Worm (Caenorhabditis elegans): ENCODE results near the gene T25E12.14.

DNA sequence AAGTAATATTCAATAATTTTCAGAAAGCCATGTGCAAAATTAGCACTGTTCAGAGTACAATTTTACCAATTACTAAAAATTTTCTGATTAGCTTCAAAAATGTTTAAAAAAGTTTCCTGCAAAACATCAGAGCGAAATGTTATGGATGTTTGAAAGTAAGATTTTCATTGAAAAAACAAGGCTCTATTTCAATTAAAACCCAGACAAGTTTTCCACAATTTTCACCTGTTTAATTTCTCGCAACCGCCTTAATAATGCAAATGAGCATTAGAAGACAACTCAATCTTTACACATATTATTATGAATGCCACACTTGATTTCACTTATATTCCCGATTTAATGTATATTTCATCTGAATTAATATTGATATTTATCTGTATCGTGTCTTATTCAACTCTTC is 32.5 kb upstream of the T25E12.14 start, which contains the start of gene srz-101:
- TF ChIP-seq pha-4 (tag; optimal IDR thresholded peaks at IDR 0.05) (no peak), ztf-26 (tag; optimal IDR thresholded peaks at IDR 0.05) (no peak), hmg-1.2 (GFP tag; IDR thresholded peaks at IDR 0.05) (no peak), zim-3 (tag; optimal IDR thresholded peaks at IDR 0.05) (no peak), lsl-1 (GFP tag; optimal IDR thresholded peaks at IDR 0.05) (no peak), C17E4.6 (GFP tag; IDR thresholded peaks at IDR 0.05) (no peak), mxl-1 (tag; optimal IDR thresholded peaks at IDR 0.05) (no peak), egrh-3 (GFP tag; IDR thresholded peaks at IDR 0.05) (no peak), somi-1 (GFP tag; optimal IDR thresholded peaks at IDR 0.05) (no peak)
